Fruit fly (Drosophila melanogaster) whole organism, embryonic: Measurements from ENCODE around the gene CG43094.
A peak's percentile ranks its signal among the peaks of the same experiment; 100 is the strongest.

Source experiments
- Awh ChIP-seq: fragments of 200-800 bp; sonication (Bioruptor generic); IDR thresholded peaks from 2 replicates; pipeline ENCODE4, ENCODE4 v1.3.6; 2022; ENCODE audit warnings: missing biosample characterization, missing genetic modification characterization
- Bgb ChIP-seq: fragments of 200-800 bp; sonication (Bioruptor generic); IDR thresholded peaks from 2 replicates; pipeline ENCODE4 v1.3.6; 2022; ENCODE audit warnings: missing biosample characterization, missing genetic modification characterization; ENCODE audit not compliant: partially characterized antibody
- CG10321 ChIP-seq: fragments of 200-800 bp; sonication (Bioruptor generic); IDR thresholded peaks from 2 replicates; pipeline ENCODE4 v1.3.6; 2022; ENCODE audit warnings: missing biosample characterization, missing genetic modification characterization
- CG10431 ChIP-seq: fragments of 200-800 bp; sonication (Bioruptor generic); optimal IDR thresholded peaks from 3 replicates; lab custom pipeline; 2018; ENCODE audit warnings: missing biosample characterization, mild to moderate bottlenecking, missing genetic modification characterization
- CG10959 ChIP-seq: fragments of 200-800 bp; sonication (Bioruptor generic); IDR thresholded peaks from 2 replicates; pipeline ENCODE4 v1.3.6; 2022; ENCODE audit warnings: missing biosample characterization, missing genetic modification characterization
- CG11398 ChIP-seq: fragments of 200-800 bp; sonication (Bioruptor generic); optimal IDR thresholded peaks from 2 replicates; lab custom pipeline; 2016; ENCODE audit warnings: missing biosample characterization, missing genetic modification characterization
- CG13894 ChIP-seq: fragments of 200-800 bp; sonication (Bioruptor generic); optimal IDR thresholded peaks from 3 replicates; lab custom pipeline; 2018; ENCODE audit warnings: missing biosample characterization, mild to moderate bottlenecking, missing genetic modification characterization, moderate library complexity
- CG16779 ChIP-seq: fragments of 200-800 bp; sonication (Bioruptor generic); IDR thresholded peaks from 2 replicates; pipeline ENCODE4 v1.3.6; 2022; ENCODE audit warnings: missing biosample characterization, missing genetic modification characterization
- CG17802 ChIP-seq: fragments of 200-800 bp; sonication (Bioruptor generic); optimal IDR thresholded peaks from 2 replicates; lab custom pipeline; 2018; ENCODE audit warnings: missing biosample characterization, mild to moderate bottlenecking, missing genetic modification characterization, moderate library complexity
- CG18764 ChIP-seq: fragments of 200-800 bp; sonication (Bioruptor generic); optimal IDR thresholded peaks from 3 replicates; lab custom pipeline; 2016; ENCODE audit warnings: missing biosample characterization, missing genetic modification characterization
- CG3281 ChIP-seq: fragments of 200-800 bp; sonication (Bioruptor generic); optimal IDR thresholded peaks from 3 replicates; lab custom pipeline; 2017; ENCODE audit warnings: missing biosample characterization, mild to moderate bottlenecking, missing genetic modification characterization
- CG33213 ChIP-seq: fragments of 200-800 bp; sonication (Bioruptor generic); optimal IDR thresholded peaks from 3 replicates; lab custom pipeline; 2016; ENCODE audit warnings: missing biosample characterization, missing genetic modification characterization
- CG4360 ChIP-seq: fragments of 200-800 bp; sonication (Bioruptor generic); IDR thresholded peaks from 2 replicates; pipeline ENCODE4 v1.3.6; 2022; ENCODE audit warnings: missing biosample characterization, missing genetic modification characterization
- CG4707 ChIP-seq: fragments of 200-800 bp; sonication (Bioruptor generic); optimal IDR thresholded peaks from 2 replicates; lab custom pipeline; 2018; ENCODE audit warnings: missing biosample characterization, mild to moderate bottlenecking, missing genetic modification characterization, moderate library complexity
- CG6175 ChIP-seq: fragments of 200-800 bp; sonication (Bioruptor generic); IDR thresholded peaks from 3 replicates; pipeline ENCODE4 v1.3.6; 2022; ENCODE audit warnings: missing biosample characterization, missing genetic modification characterization
- CG6854 ChIP-seq: fragments of 200-800 bp; sonication (Bioruptor generic); optimal IDR thresholded peaks from 3 replicates; lab custom pipeline; 2017; ENCODE audit warnings: missing biosample characterization, mild to moderate bottlenecking, missing genetic modification characterization
- CG9727 ChIP-seq: fragments of 200-800 bp; sonication (Bioruptor generic); optimal IDR thresholded peaks from 3 replicates; lab custom pipeline; 2017; ENCODE audit warnings: missing biosample characterization, mild to moderate bottlenecking, missing genetic modification characterization
- CG9797 ChIP-seq: fragments of 200-800 bp; sonication (Bioruptor generic); optimal IDR thresholded peaks from 3 replicates; lab custom pipeline; 2018; ENCODE audit warnings: missing biosample characterization, mild to moderate bottlenecking, missing genetic modification characterization
- CG9932 ChIP-seq: fragments of 200-800 bp; sonication (Bioruptor generic); IDR thresholded peaks from 2 replicates; pipeline ENCODE4 v1.3.6; 2022; ENCODE audit warnings: missing biosample characterization, missing genetic modification characterization
- Dad ChIP-seq: fragments of 200-800 bp; sonication (Bioruptor generic); optimal IDR thresholded peaks from 3 replicates; lab custom pipeline; 2016; ENCODE audit warnings: missing biosample characterization, missing genetic modification characterization
- Ets65A ChIP-seq: fragments of 200-800 bp; sonication (Bioruptor generic); peaks from one replicate; lab custom pipeline; 2016; ENCODE audit warnings: missing biosample characterization, missing genetic modification characterization
- H2.0 ChIP-seq: fragments of 200-800 bp; sonication (Bioruptor generic); IDR thresholded peaks from 2 replicates; pipeline ENCODE4 v1.3.6; 2022; ENCODE audit warnings: missing biosample characterization, missing genetic modification characterization
- HLH54F ChIP-seq: fragments of 200-800 bp; sonication (Bioruptor generic); optimal IDR thresholded peaks from 3 replicates; lab custom pipeline; 2016; ENCODE audit warnings: missing biosample characterization, missing genetic modification characterization
- Hmr ChIP-seq: fragments of 200-800 bp; sonication (Bioruptor generic); optimal IDR thresholded peaks from 3 replicates; lab custom pipeline; 2017; ENCODE audit warnings: mild to moderate bottlenecking, missing biosample characterization, missing genetic modification reagents, missing genetic modification characterization
- Hr51 ChIP-seq, 2 experiments: fragments of 200-800 bp; sonication (Bioruptor generic); optimal IDR thresholded peaks; 2 replicates in 1 of 2; 3 replicates in 1 of 2; lab custom pipeline; 2016 to 2018; ENCODE audit warnings: missing biosample characterization in 2 of 2, missing genetic modification characterization in 2 of 2, mild to moderate bottlenecking in 1 of 2, moderate library complexity in 1 of 2
- Jarid2 ChIP-seq: fragments of 200-800 bp; sonication (Bioruptor generic); optimal IDR thresholded peaks from 3 replicates; lab custom pipeline; 2017; ENCODE audit warnings: mild to moderate bottlenecking, missing biosample characterization, missing genetic modification reagents, missing genetic modification characterization
- Kr ChIP-seq: fragments of 200-800 bp; sonication (Bioruptor generic); optimal IDR thresholded peaks from 2 replicates; lab custom pipeline; 2017; ENCODE audit warnings: missing biosample characterization, mild to moderate bottlenecking, missing genetic modification characterization
- Meics ChIP-seq: fragments of 200-800 bp; sonication (Bioruptor generic); optimal IDR thresholded peaks from 2 replicates; lab custom pipeline; 2017; ENCODE audit warnings: missing biosample characterization, mild to moderate bottlenecking, missing genetic modification characterization
- Myb ChIP-seq: fragments of 200-800 bp; sonication (Bioruptor generic); optimal IDR thresholded peaks from 2 replicates; lab custom pipeline; 2016; ENCODE audit warnings: missing biosample characterization, missing genetic modification characterization
- Scr ChIP-seq: fragments of 200-800 bp; sonication (Bioruptor generic); IDR thresholded peaks from 2 replicates; pipeline ENCODE4 v1.3.6; 2022; ENCODE audit warnings: missing biosample characterization, missing genetic modification characterization; ENCODE audit not compliant: partially characterized antibody
- Taf1 ChIP-seq: fragments of 200-800 bp; sonication (Bioruptor generic); IDR thresholded peaks from 2 replicates; pipeline ENCODE4 v1.3.6; 2022; ENCODE audit warnings: missing biosample characterization, missing genetic modification characterization
- Tbp ChIP-seq: fragments of >200 bp; optimal IDR thresholded peaks from 2 replicates; lab custom pipeline; 2018; ENCODE audit warnings: missing biosample characterization, missing genetic modification characterization
- al ChIP-seq: fragments of 200-800 bp; sonication (Bioruptor generic); IDR thresholded peaks from 2 replicates; pipeline ENCODE4 v1.3.6; 2022; ENCODE audit warnings: missing biosample characterization, missing genetic modification characterization
- amos ChIP-seq: fragments of 200-800 bp; sonication (Bioruptor generic); IDR thresholded peaks from 2 replicates; pipeline ENCODE4 v1.3.6; 2022; ENCODE audit warnings: missing biosample characterization, missing genetic modification characterization; ENCODE audit not compliant: partially characterized antibody
- ash1 ChIP-seq: fragments of 200-800 bp; sonication (Bioruptor generic); optimal IDR thresholded peaks from 2 replicates; lab custom pipeline; 2018; ENCODE audit warnings: missing biosample characterization, mild to moderate bottlenecking, missing genetic modification characterization
- chinmo ChIP-seq: fragments of 200-800 bp; sonication (Bioruptor generic); IDR thresholded peaks from 4 replicates; pipeline ENCODE4 v1.3.6; 2022; ENCODE audit warnings: missing biosample characterization, missing genetic modification characterization; ENCODE audit not compliant: partially characterized antibody
- chm ChIP-seq: fragments of 200-800 bp; sonication (Bioruptor generic); IDR thresholded peaks from 2 replicates; pipeline ENCODE4 v1.3.6; 2022; ENCODE audit warnings: missing biosample characterization, missing genetic modification characterization
- exex ChIP-seq: fragments of 200-800 bp; sonication (Bioruptor generic); optimal IDR thresholded peaks from 4 replicates; lab custom pipeline; 2018; ENCODE audit warnings: missing biosample characterization, mild to moderate bottlenecking, missing genetic modification characterization, moderate library complexity
- gro ChIP-seq: fragments of 200-800 bp; sonication (Bioruptor generic); optimal IDR thresholded peaks from 2 replicates; lab custom pipeline; 2016; ENCODE audit warnings: missing biosample characterization, missing genetic modification characterization
- lbe ChIP-seq: fragments of 200-800 bp; sonication (Bioruptor generic); optimal IDR thresholded peaks from 2 replicates; lab custom pipeline; 2016; ENCODE audit warnings: missing biosample characterization, mild to moderate bottlenecking, missing genetic modification characterization
- maf-S ChIP-seq: fragments of 200-800 bp; sonication (Bioruptor generic); optimal IDR thresholded peaks from 2 replicates; lab custom pipeline; 2016; ENCODE audit warnings: missing biosample characterization, missing genetic modification characterization
- mirr ChIP-seq: fragments of 200-800 bp; sonication (Bioruptor generic); optimal IDR thresholded peaks from 3 replicates; lab custom pipeline; 2018; ENCODE audit warnings: missing biosample characterization, mild to moderate bottlenecking, missing genetic modification characterization
- nom ChIP-seq: fragments of 200-800 bp; sonication (Bioruptor generic); optimal IDR thresholded peaks from 2 replicates; lab custom pipeline; 2017; ENCODE audit warnings: missing biosample characterization, missing genetic modification characterization, mild to moderate bottlenecking, moderate library complexity, missing genetic modification reagents
- pzg ChIP-seq: fragments of 200-800 bp; sonication (Bioruptor generic); optimal IDR thresholded peaks from 3 replicates; lab custom pipeline; 2018; ENCODE audit warnings: missing biosample characterization, mild to moderate bottlenecking, missing genetic modification characterization, moderate library complexity
- repo ChIP-seq: fragments of 200-800 bp; sonication (Bioruptor generic); optimal IDR thresholded peaks from 2 replicates; lab custom pipeline; 2016; ENCODE audit warnings: missing biosample characterization, missing genetic modification characterization
- sim ChIP-seq: fragments of 200-800 bp; sonication (Bioruptor generic); IDR thresholded peaks from 2 replicates; pipeline ENCODE4 v1.3.6; 2022; ENCODE audit warnings: missing biosample characterization, missing genetic modification characterization
- slp2 ChIP-seq: fragments of 200-800 bp; sonication (Bioruptor generic); optimal IDR thresholded peaks from 2 replicates; lab custom pipeline; 2016; ENCODE audit warnings: missing biosample characterization, missing genetic modification characterization
- trem ChIP-seq: fragments of 200-800 bp; optimal IDR thresholded peaks from 3 replicates; lab custom pipeline; 2019; ENCODE audit warnings: missing biosample characterization, mild to moderate bottlenecking, missing genetic modification characterization, moderate library complexity
- tup ChIP-seq: fragments of 200-800 bp; sonication (Bioruptor generic); optimal IDR thresholded peaks from 2 replicates; lab custom pipeline; 2016; ENCODE audit warnings: missing biosample characterization, mild to moderate bottlenecking, missing genetic modification characterization, moderate library complexity
- usp ChIP-seq: fragments of >200 bp; optimal IDR thresholded peaks from 2 replicates; lab custom pipeline; 2017; ENCODE audit warnings: missing biosample characterization, missing genetic modification characterization
- wdn ChIP-seq: fragments of 200-800 bp; sonication (Bioruptor generic); IDR thresholded peaks from 2 replicates; pipeline ENCODE4 v1.3.6; 2022; ENCODE audit warnings: missing biosample characterization, missing genetic modification characterization

Gene CG43094

dm6 chr3R:22750534-22750947 lies 20.2 kb downstream of the CG43094 start, which contains the start of the genes rumi, CG7029 and Usp12-46 (continued):
- peak; percentile 90 for TF ChIP-seq CG33213 (GFP tag; lab: Kevin White, UChicago)
- TF ChIP-seq pzg (GFP tag; lab: Kevin White, UChicago) = peak; percentile 90
- peak; percentile 75 for TF ChIP-seq al (GFP tag; lab: Robert Waterston, UW)
- TF ChIP-seq tup (GFP tag; lab: Kevin White, UChicago) = peak; percentile 38
- TF ChIP-seq mirr = peak; percentile 69
- peak; percentile 72 for TF ChIP-seq Bgb (GFP tag; lab: Robert Waterston, UW)
- TF ChIP-seq nom = peak; percentile 58
- peak; percentile 93 for TF ChIP-seq HLH54F (GFP tag; lab: Kevin White, UChicago)
- TF ChIP-seq Meics (GFP tag; lab: Kevin White, UChicago) = peak; percentile 75
- peak; percentile 83 for TF ChIP-seq trem (tag; lab: Kevin White, UChicago)
- no peak for TF ChIP-seq usp
- TF ChIP-seq CG13894 (tag; lab: Kevin White, UChicago) = peak; percentile 80
- TF ChIP-seq Jarid2 (GFP tag; lab: Kevin White, UChicago) = no peak
- peak; percentile 67 for TF ChIP-seq CG4707 (GFP tag; lab: Kevin White, UChicago)
- TF ChIP-seq amos (GFP tag; lab: Robert Waterston, UW) = peak; percentile 72
- TF ChIP-seq CG10959 (GFP tag; lab: Robert Waterston, UW) = peak; percentile 73
- no peak for TF ChIP-seq ash1 (GFP tag; lab: Kevin White, UChicago)
- peak; percentile 76; the same call in 1 of the 2 replicates for TF ChIP-seq CG16779 (GFP tag; lab: Robert Waterston, UW)
- TF ChIP-seq Awh = peak; percentile 63
- peak; percentile 79; the same call in 1 of the 2 replicates for TF ChIP-seq chm (GFP tag; lab: Robert Waterston, UW)
- peak; percentile 83 for TF ChIP-seq H2.0
- TF ChIP-seq CG9727 (GFP tag; lab: Kevin White, UChicago) = peak; percentile 86
- TF ChIP-seq gro (GFP tag; lab: Kevin White, UChicago) = peak; percentile 91
- TF ChIP-seq Kr = no peak
- peak; percentile 52; the same call in 2 of the 3 replicates for TF ChIP-seq CG6175 (GFP tag; lab: Robert Waterston, UW)
- TF ChIP-seq Myb = peak; percentile 80
- TF ChIP-seq Ets65A (GFP tag; lab: Kevin White, UChicago) = peak; percentile 99
- peak; percentile 87 for TF ChIP-seq slp2 (GFP tag; lab: Kevin White, UChicago)
- peak; percentile 81 for TF ChIP-seq Scr (GFP tag; lab: Robert Waterston, UW)
- peak; percentile 80 for TF ChIP-seq CG3281 (GFP tag; lab: Kevin White, UChicago)
- TF ChIP-seq CG17802 (tag; lab: Kevin White, UChicago) = peak; percentile 61
- TF ChIP-seq maf-S = peak; percentile 90
- peak; percentile 84 for TF ChIP-seq CG11398 (GFP tag; lab: Kevin White, UChicago)
- peak; percentile 88 for TF ChIP-seq CG9932 (GFP tag; lab: Robert Waterston, UW)
- TF ChIP-seq wdn (GFP tag; lab: Robert Waterston, UW) = peak; percentile 71
- TF ChIP-seq Taf1 = peak; percentile 53; the same call in 1 of the 2 replicates
- peak; percentile 62 for TF ChIP-seq CG10321 (GFP tag; lab: Robert Waterston, UW)
- TF ChIP-seq Hr51 (GFP tag; optimal IDR thresholded peaks at IDR 0.05; lab: Kevin White, UChicago) = peak; percentile 86 to 90
- peak; percentile 83 for TF ChIP-seq Hmr (GFP tag; lab: Kevin White, UChicago)
- peak; percentile 41 for TF ChIP-seq CG9797 (GFP tag; lab: Kevin White, UChicago)
- peak; percentile 42; the same call in 1 of the 2 replicates for TF ChIP-seq CG4360 (GFP tag; lab: Robert Waterston, UW)
- no peak for TF ChIP-seq Tbp
- TF ChIP-seq Dad (GFP tag; lab: Kevin White, UChicago) = peak; percentile 82
- peak; percentile 79 for TF ChIP-seq lbe (GFP tag; lab: Kevin White, UChicago)
- peak; percentile 86; the same call in 3 of the 4 replicates for TF ChIP-seq chinmo (GFP tag; lab: Robert Waterston, UW)
- no peak for TF ChIP-seq CG6854
- TF ChIP-seq sim (GFP tag; lab: Robert Waterston, UW) = peak; percentile 58; the same call in 1 of the 2 replicates
- peak; percentile 64 for TF ChIP-seq CG10431 (GFP tag; lab: Kevin White, UChicago)
- no peak for TF ChIP-seq exex (tag; lab: Kevin White, UChicago)
- peak; percentile 88 for TF ChIP-seq repo (GFP tag; lab: Kevin White, UChicago)
- TF ChIP-seq CG18764 (GFP tag; lab: Kevin White, UChicago) = peak; percentile 68
